Worm (Caenorhabditis elegans) whole organism, young adult: ENCODE data around the gene F53H2.3.

Experiments used
- D2030.7 ChIP-seq: fragments of 200-800 bp; sonication (Bioruptor generic); IDR thresholded peaks from 2 replicates; pipeline ENCODE4 v1.3.6; 2022; ENCODE audit warnings: missing genetic modification reagents, missing genetic modification characterization, missing compliant biosample characterization
- F39B2.1 ChIP-seq: fragments of 200-800 bp; sonication (Bioruptor generic); IDR thresholded peaks from 2 replicates; pipeline ENCODE4 v1.3.6; 2022; ENCODE audit warnings: missing genetic modification reagents, missing genetic modification characterization, missing compliant biosample characterization
- F57A8.1 ChIP-seq: fragments of 200-800 bp; sonication (Bioruptor generic); optimal IDR thresholded peaks from 2 replicates; lab custom pipeline; 2018; ENCODE audit warnings: mild to moderate bottlenecking, missing genetic modification characterization, moderate library complexity, missing compliant biosample characterization
- ZK185.1 ChIP-seq: sonication (generic microtip); optimal IDR thresholded peaks from 2 replicates; lab custom pipeline; 2016; ENCODE audit warnings: mild to moderate bottlenecking, missing genetic modification characterization, missing compliant biosample characterization; ENCODE audit not compliant: poor library complexity, severe bottlenecking
- bed-2 ChIP-seq: fragments of 200-800 bp; sonication (Bioruptor generic); IDR thresholded peaks from 2 replicates; pipeline ENCODE4 v1.3.6; 2022; ENCODE audit warnings: missing genetic modification reagents, missing genetic modification characterization, missing compliant biosample characterization
- cebp-1 ChIP-seq, 2 experiments: fragments of 200-800 bp in 1 of 2; sonication (Bioruptor generic) in 1 of 2; sonication (generic microtip) in 1 of 2; IDR thresholded peaks in 1 of 2; optimal IDR thresholded peaks in 1 of 2; 2 replicates each; pipeline versions ENCODE4 v1.3.6 to Lab custom; 2017 to 2022; ENCODE audit warnings: missing compliant biosample characterization in 2 of 2, missing genetic modification characterization in 2 of 2, mild to moderate bottlenecking in 1 of 2, missing genetic modification reagents in 1 of 2, moderate library complexity in 1 of 2
- ceh-27 ChIP-seq: fragments of 200-800 bp; sonication (Bioruptor generic); optimal IDR thresholded peaks from 2 replicates; lab custom pipeline; 2018; ENCODE audit warnings: mild to moderate bottlenecking, missing genetic modification characterization, moderate library complexity, missing compliant biosample characterization
- ceh-91 ChIP-seq: fragments of 200-800 bp; sonication (Bioruptor generic); IDR thresholded peaks from 2 replicates; pipeline ENCODE4 v1.3.6; 2022; ENCODE audit warnings: missing genetic modification reagents, missing genetic modification characterization, missing compliant biosample characterization
- chd-7 ChIP-seq: sonication (generic microtip); optimal IDR thresholded peaks from 2 replicates; lab custom pipeline; 2016; ENCODE audit warnings: mild to moderate bottlenecking, missing genetic modification characterization, moderate library complexity, missing compliant biosample characterization
- dox-1 ChIP-seq: fragments of 200-800 bp; sonication (Bioruptor generic); IDR thresholded peaks from 2 replicates; pipeline ENCODE4 v1.3.6; 2022; ENCODE audit warnings: missing genetic modification reagents, missing genetic modification characterization, missing compliant biosample characterization
- dpl-1 ChIP-seq: fragments of 150-350 bp; optimal IDR thresholded peaks from 2 replicates; lab custom pipeline; 2014; ENCODE audit warnings: missing biosample characterization, missing genetic modification reagents, missing genetic modification characterization
- efl-1 ChIP-seq: fragments of 150-350 bp; optimal IDR thresholded peaks from 2 replicates; lab custom pipeline; 2014; ENCODE audit warnings: missing biosample characterization, missing genetic modification reagents, missing genetic modification characterization
- egl-44 ChIP-seq: fragments of 200-800 bp; sonication (Bioruptor generic); IDR thresholded peaks from 2 replicates; pipeline ENCODE4 v1.3.6; 2022; ENCODE audit warnings: missing genetic modification reagents, missing genetic modification characterization, missing compliant biosample characterization
- egrh-3 ChIP-seq: fragments of 200-800 bp; sonication (Bioruptor generic); IDR thresholded peaks from 2 replicates; pipeline ENCODE4 v1.3.6; 2022; ENCODE audit warnings: missing genetic modification reagents, missing genetic modification characterization, missing compliant biosample characterization
- hlh-26 ChIP-seq: fragments of 200-800 bp; sonication (Bioruptor generic); conservative IDR thresholded peaks from 2 replicates; pipeline ENCODE4 v1.3.6; 2022; ENCODE audit warnings: missing genetic modification reagents, missing genetic modification characterization, missing compliant biosample characterization
- hmg-1.2 ChIP-seq: fragments of 200-800 bp; sonication (Bioruptor generic); IDR thresholded peaks from 2 replicates; pipeline ENCODE4 v1.3.6; 2022; ENCODE audit warnings: missing genetic modification reagents, missing genetic modification characterization, missing compliant biosample characterization
- let-526 ChIP-seq: fragments of 200-800 bp; sonication (Bioruptor generic); IDR thresholded peaks from 2 replicates; pipeline ENCODE4 v1.3.6; 2022; ENCODE audit warnings: missing genetic modification reagents, missing genetic modification characterization, missing compliant biosample characterization
- lin-26 ChIP-seq: fragments of 200-800 bp; sonication (Bioruptor generic); IDR thresholded peaks from 2 replicates; pipeline ENCODE4 v1.3.6; 2022; ENCODE audit warnings: missing genetic modification reagents, missing genetic modification characterization, missing compliant biosample characterization
- lin-35 ChIP-seq, 3 experiments: fragments of 150-350 bp in 2 of 3; sonication (generic microtip) in 1 of 3; optimal IDR thresholded peaks; 2 replicates each; lab custom pipeline; 2014 to 2018; ENCODE audit warnings: missing biosample characterization in 3 of 3, missing genetic modification characterization in 3 of 3, missing genetic modification reagents in 3 of 3
- lin-54 ChIP-seq: fragments of 200-800 bp; sonication (Bioruptor generic); optimal IDR thresholded peaks from 2 replicates; lab custom pipeline; 2018; ENCODE audit warnings: mild to moderate bottlenecking, missing genetic modification characterization, missing compliant biosample characterization
- lir-1 ChIP-seq: fragments of 200-800 bp; sonication (Bioruptor generic); conservative IDR thresholded peaks from 2 replicates; pipeline ENCODE4 v1.3.6; 2022; ENCODE audit warnings: missing genetic modification reagents, missing genetic modification characterization, missing compliant biosample characterization
- madf-10 ChIP-seq: sonication (generic microtip); optimal IDR thresholded peaks from 2 replicates; lab custom pipeline; 2016; ENCODE audit warnings: mild to moderate bottlenecking, missing genetic modification characterization, missing compliant biosample characterization
- madf-6 ChIP-seq: fragments of 200-800 bp; sonication (Bioruptor generic); IDR thresholded peaks from 2 replicates; pipeline ENCODE4 v1.3.6; 2022; ENCODE audit warnings: missing genetic modification reagents, missing genetic modification characterization, missing compliant biosample characterization
- mcd-1 ChIP-seq: fragments of 200-800 bp; sonication (Bioruptor generic); IDR thresholded peaks from 2 replicates; pipeline ENCODE4 v1.3.6; 2022; ENCODE audit warnings: missing genetic modification reagents, missing genetic modification characterization, missing compliant biosample characterization
- nfya-2 ChIP-seq: fragments of 200-800 bp; sonication (Bioruptor generic); IDR thresholded peaks from 2 replicates; pipeline ENCODE4 v1.3.6; 2022; ENCODE audit warnings: missing genetic modification reagents, missing genetic modification characterization, missing compliant biosample characterization
- nhr-27 ChIP-seq: fragments of 200-800 bp; sonication (Bioruptor generic); optimal IDR thresholded peaks from 2 replicates; lab custom pipeline; 2018; ENCODE audit warnings: mild to moderate bottlenecking, missing genetic modification characterization, moderate library complexity, missing compliant biosample characterization
- nhr-80 ChIP-seq: sonication (generic microtip); optimal IDR thresholded peaks from 2 replicates; lab custom pipeline; 2016; ENCODE audit warnings: missing genetic modification characterization, missing compliant biosample characterization
- pbrm-1 ChIP-seq: fragments of 200-800 bp; sonication (Bioruptor generic); IDR thresholded peaks from 2 replicates; pipeline ENCODE4 v1.3.6; 2022; ENCODE audit warnings: missing genetic modification reagents, missing genetic modification characterization, missing compliant biosample characterization
- pha-4 ChIP-seq: fragments of 150-350 bp; sonication (generic microtip); optimal IDR thresholded peaks from 2 replicates; lab custom pipeline; 2014; ENCODE audit warnings: missing biosample characterization, missing genetic modification reagents, missing genetic modification characterization
- sptf-2 ChIP-seq: fragments of 200-800 bp; sonication (Bioruptor generic); optimal IDR thresholded peaks from 2 replicates; lab custom pipeline; 2018; ENCODE audit warnings: mild to moderate bottlenecking, missing genetic modification characterization, missing compliant biosample characterization
- tbp1 ChIP-seq: fragments of 200-800 bp; sonication (Bioruptor generic); optimal IDR thresholded peaks from 2 replicates; lab custom pipeline; 2018; ENCODE audit warnings: mild to moderate bottlenecking, missing genetic modification characterization, missing compliant biosample characterization
- unc-130 ChIP-seq: sonication (generic microtip); optimal IDR thresholded peaks from 2 replicates; lab custom pipeline; 2016; ENCODE audit warnings: missing genetic modification reagents, missing genetic modification characterization, missing compliant biosample characterization
- unc-62 ChIP-seq: fragments of 150-350 bp; optimal IDR thresholded peaks from 2 replicates; lab custom pipeline; 2014; ENCODE audit warnings: missing biosample characterization, missing genetic modification reagents, missing genetic modification characterization
- zfh-2 ChIP-seq: fragments of 200-800 bp; sonication (Bioruptor generic); conservative IDR thresholded peaks from 2 replicates; pipeline ENCODE4 v1.3.6; 2022; ENCODE audit warnings: missing genetic modification reagents, missing genetic modification characterization, missing compliant biosample characterization
- ztf-26 ChIP-seq: sonication (generic microtip); optimal IDR thresholded peaks from 2 replicates; lab custom pipeline; 2017; ENCODE audit warnings: missing genetic modification characterization, missing compliant biosample characterization
- ztf-28 ChIP-seq: fragments of 200-800 bp; sonication (Bioruptor generic); IDR thresholded peaks from 2 replicates; pipeline ENCODE4 v1.3.6; 2022; ENCODE audit warnings: missing genetic modification reagents, missing genetic modification characterization, missing compliant biosample characterization

The F53H2.3 gene

DNA sequence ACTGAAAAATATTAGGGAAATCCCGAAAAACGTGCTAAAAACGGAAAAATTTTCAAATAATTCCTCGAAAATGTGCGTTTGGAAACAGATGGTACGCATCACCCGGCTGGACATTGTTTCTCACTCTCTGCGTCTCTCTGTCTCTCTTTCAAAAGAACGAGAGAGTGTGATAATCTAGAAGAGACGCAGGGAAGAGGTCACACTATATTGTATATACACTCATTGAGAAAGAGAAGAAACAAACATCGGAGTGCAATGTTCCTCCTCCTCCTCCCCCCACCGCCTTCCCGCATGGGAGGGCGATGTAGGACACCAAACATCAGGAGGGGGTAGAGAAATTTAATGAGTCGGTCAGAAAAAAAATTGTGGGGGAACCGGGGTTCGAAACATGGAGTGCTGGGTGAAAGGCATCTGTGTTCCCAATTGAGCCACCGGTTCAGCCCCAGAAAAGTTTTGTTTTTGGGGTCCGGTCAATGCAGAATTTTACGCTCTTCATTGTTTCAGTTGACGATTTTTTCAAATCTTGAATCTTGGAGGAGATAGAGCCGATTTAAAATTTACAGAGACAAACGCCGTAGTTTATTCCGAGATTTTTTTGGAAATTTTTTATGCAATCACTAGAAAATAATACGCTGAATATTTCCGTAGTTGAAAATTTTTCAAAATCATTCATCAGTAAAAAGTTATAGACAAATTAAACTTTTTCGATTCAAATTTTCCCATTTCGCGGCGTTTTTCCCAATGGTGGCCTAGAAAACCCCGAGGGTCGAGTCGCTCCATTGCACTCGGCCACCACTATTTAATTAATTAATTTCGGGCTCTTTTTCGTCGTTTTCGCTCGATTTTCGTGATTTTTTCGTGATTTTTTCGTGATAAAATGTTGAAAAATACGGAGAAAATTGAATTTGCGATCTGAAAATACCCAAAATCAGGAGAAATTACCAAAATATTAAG, 12.9 kb upstream of the F53H2.3 start:
- TF ChIP-seq pbrm-1 (0 out of 2 replicates have a peak, but pooled peaks have one; percentile 11), hlh-26 (GFP tag; lab: Robert Waterston, UW) (no peak), bed-2 (GFP tag; lab: Robert Waterston, UW) (no peak), F57A8.1 (GFP tag; lab: Kevin White, UChicago) (no peak), lin-26 (0 out of 2 replicates have a peak, but pooled peaks have one; percentile 41), dox-1 (GFP tag; lab: Robert Waterston, UW) (peak; percentile 5; the same call in 1 of the 2 replicates), efl-1 (GFP tag; lab: Kevin White, UChicago) (peak; percentile 55), nhr-80 (tag; lab: Kevin White, UChicago) (peak; percentile 37), hmg-1.2 (GFP tag; lab: Robert Waterston, UW) (peak; percentile 66; the same call in 1 of the 2 replicates), mcd-1 (peak; percentile 41), zfh-2 (GFP tag; lab: Robert Waterston, UW) (no peak), egrh-3 (GFP tag; lab: Robert Waterston, UW) (peak; percentile 64), ztf-26 (tag; lab: Kevin White, UChicago) (peak; percentile 20), nhr-27 (tag; lab: Kevin White, UChicago) (no peak), egl-44 (GFP tag; lab: Robert Waterston, UW) (no peak), D2030.7 (GFP tag; lab: Robert Waterston, UW) (peak; percentile 45; the same call in 1 of the 2 replicates), nfya-2 (GFP tag; lab: Robert Waterston, UW) (no peak), lin-54 (peak; percentile 77), lin-35 (GFP tag; optimal IDR thresholded peaks at IDR 0.05; lab: Kevin White, UChicago) (peak in 1 of 3 experiments; percentile 51), let-526 (GFP tag; lab: Robert Waterston, UW) (no peak), cebp-1 (GFP tag; IDR thresholded peaks at IDR 0.05; lab: Robert Waterston, UW) (no peak), cebp-1 (tag; optimal IDR thresholded peaks at IDR 0.05; lab: Kevin White, UChicago) (peak; percentile 33), chd-7 (no peak), dpl-1 (GFP tag; lab: Kevin White, UChicago) (peak; percentile 46), ceh-27 (GFP tag; lab: Kevin White, UChicago) (peak; percentile 64), ztf-28 (peak; percentile 55; the same call in 1 of the 2 replicates), pha-4 (no peak), ceh-91 (GFP tag; lab: Robert Waterston, UW) (peak; percentile 29; the same call in 1 of the 2 replicates), madf-6 (GFP tag; lab: Robert Waterston, UW) (peak; percentile 14; the same call in 1 of the 2 replicates), ZK185.1 (no peak), madf-10 (tag; lab: Kevin White, UChicago) (no peak), tbp1 (peak; percentile 16), unc-62 (GFP tag; lab: Kevin White, UChicago) (peak; percentile 23)

DNA sequence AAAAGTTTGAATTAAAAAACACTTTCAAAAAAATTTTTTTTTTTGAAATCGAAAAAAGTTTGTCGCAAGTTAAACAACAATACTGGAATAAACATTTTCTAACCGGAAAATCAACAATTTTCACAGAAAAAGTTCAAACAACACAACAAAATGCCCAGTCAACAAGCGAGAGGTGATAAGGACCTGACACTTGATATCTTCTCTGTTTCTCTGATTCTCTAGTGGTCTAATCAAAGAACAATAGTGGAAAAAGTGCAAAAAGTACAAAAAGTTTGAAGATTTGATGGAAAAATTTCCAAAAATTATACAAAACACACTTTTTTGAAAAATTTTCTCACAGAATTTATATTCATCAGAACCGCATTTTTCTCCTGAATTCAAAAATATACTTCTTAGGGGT, 11.9 kb upstream of the F53H2.3 start:
- TF ChIP-seq sptf-2 (no peak), F39B2.1 (no peak), hmg-1.2 (GFP tag; lab: Robert Waterston, UW) (no peak), mcd-1 (no peak), nhr-80 (tag; lab: Kevin White, UChicago) (peak; percentile 29), lir-1 (no peak), unc-130 (no peak)
